Fruit fly (Drosophila melanogaster): ENCODE measurements around the gene psd.

The psd gene

dm6 chr2L:5981433-5982333 is 16.9 kb upstream of the psd start, which contains the start of gene eIF4A (continued):
- no peak for TF ChIP-seq unc-4 (GFP tag; IDR thresholded peaks at IDR 0.05; ENCODE audit: partially characterized antibody)
- no peak for TF ChIP-seq CG10321 (GFP tag; IDR thresholded peaks at IDR 0.05)
- no peak for TF ChIP-seq CG17802 (tag; optimal IDR thresholded peaks at IDR 0.05)
- TF ChIP-seq fru (optimal IDR thresholded peaks at IDR 0.05) = no peak
- TF ChIP-seq mld (GFP tag; IDR thresholded peaks at IDR 0.05; ENCODE audit: partially characterized antibody) = no peak
- no peak for TF ChIP-seq tup (GFP tag; optimal IDR thresholded peaks at IDR 0.05)
- TF ChIP-seq scrt (GFP tag; optimal IDR thresholded peaks at IDR 0.05) = no peak
- peak; percentile 96 for TF ChIP-seq kah (GFP tag; optimal IDR thresholded peaks at IDR 0.05)
- peak; percentile 40 for TF ChIP-seq bigmax (GFP tag; optimal IDR thresholded peaks at IDR 0.05)
- peak; percentile 89 for TF ChIP-seq cwo (GFP tag; optimal IDR thresholded peaks at IDR 0.05)
- peak; percentile 20 for TF ChIP-seq CG13624 (GFP tag; optimal IDR thresholded peaks at IDR 0.05)
- no peak for TF ChIP-seq sd (tag; optimal IDR thresholded peaks at IDR 0.05)
- TF ChIP-seq CG9817 (tag; optimal IDR thresholded peaks at IDR 0.05) = peak; percentile 15
- TF ChIP-seq NFAT (GFP tag; IDR thresholded peaks at IDR 0.05) = no peak
- no peak for TF ChIP-seq croc (GFP tag; conservative IDR thresholded peaks at IDR 0.05)
- TF ChIP-seq CG16813 (GFP tag; IDR thresholded peaks at IDR 0.05; ENCODE audit: partially characterized antibody) = no peak
- TF ChIP-seq CG11456 (GFP tag; IDR thresholded peaks at IDR 0.05) = no peak
- TF ChIP-seq tll (GFP tag; optimal IDR thresholded peaks at IDR 0.05) = no peak
- peak; percentile 85 for TF ChIP-seq dm (GFP tag; optimal IDR thresholded peaks at IDR 0.05)
- no peak for TF ChIP-seq sr (GFP tag; IDR thresholded peaks at IDR 0.05)
- TF ChIP-seq Fer2 (tag; optimal IDR thresholded peaks at IDR 0.05) = peak; percentile 9
- TF ChIP-seq Fer1 (GFP tag; optimal IDR thresholded peaks at IDR 0.05) = peak; percentile 23
- TF ChIP-seq peb (GFP tag; IDR thresholded peaks at IDR 0.05) = no peak
- no peak for TF ChIP-seq CG3281 (GFP tag; optimal IDR thresholded peaks at IDR 0.05)
- no peak for TF ChIP-seq C15 (GFP tag; IDR thresholded peaks at IDR 0.05)
- peak; percentile 1 for TF ChIP-seq CG30403 (GFP tag; optimal IDR thresholded peaks at IDR 0.05)
- no peak for TF ChIP-seq Usf (GFP tag; optimal IDR thresholded peaks at IDR 0.05)
- TF ChIP-seq emc (GFP tag; optimal IDR thresholded peaks at IDR 0.05) = no peak
- no peak for TF ChIP-seq crp (GFP tag; optimal IDR thresholded peaks at IDR 0.05)
- TF ChIP-seq Camta (GFP tag; optimal IDR thresholded peaks at IDR 0.05) = no peak
- peak; percentile 27 for TF ChIP-seq CG8924 (tag; optimal IDR thresholded peaks at IDR 0.05)
- no peak for TF ChIP-seq CG1647 (GFP tag; optimal IDR thresholded peaks at IDR 0.05)
- no peak for TF ChIP-seq HLH4C (GFP tag; IDR thresholded peaks at IDR 0.05; ENCODE audit: partially characterized antibody)
- TF ChIP-seq Oli (tag; optimal IDR thresholded peaks at IDR 0.05) = peak; percentile 14
- no peak for TF ChIP-seq Bgb (GFP tag; IDR thresholded peaks at IDR 0.05; ENCODE audit: partially characterized antibody)
- TF ChIP-seq CG5245 (GFP tag; optimal IDR thresholded peaks at IDR 0.05) = no peak
- TF ChIP-seq CG15073 (GFP tag; optimal IDR thresholded peaks at IDR 0.05) = no peak
- TF ChIP-seq CG3407 (GFP tag; optimal IDR thresholded peaks at IDR 0.05) = no peak
- peak; percentile 16 for TF ChIP-seq org-1 (GFP tag; optimal IDR thresholded peaks at IDR 0.05)
- TF ChIP-seq vvl (GFP tag; IDR thresholded peaks at IDR 0.05) = no peak
- no peak for TF ChIP-seq CG12155 (GFP tag; optimal IDR thresholded peaks at IDR 0.05)
- TF ChIP-seq Neu2 (GFP tag; optimal IDR thresholded peaks at IDR 0.05; ENCODE audit: borderline replicate concordance) = no peak
- peak; percentile 38 for TF ChIP-seq wek (GFP tag; optimal IDR thresholded peaks at IDR 0.05)
- TF ChIP-seq Vsx1 (GFP tag; optimal IDR thresholded peaks at IDR 0.05) = peak; percentile 26
- no peak for TF ChIP-seq vnd (GFP tag; IDR thresholded peaks at IDR 0.05; ENCODE audit: partially characterized antibody)
- no peak for TF ChIP-seq Xbp1 (GFP tag; optimal IDR thresholded peaks at IDR 0.05)
- TF ChIP-seq nom (GFP tag; optimal IDR thresholded peaks at IDR 0.05) = peak; percentile 67
- TF ChIP-seq bowl (GFP tag; IDR thresholded peaks at IDR 0.05) = no peak

Data from whole organism, embryonic.